Worm (Caenorhabditis elegans) whole organism, L4/young adult: ENCODE data around the gene srz-56.

Source experiments
- dao-5 ChIP-seq: sonication (generic microtip); optimal IDR thresholded peaks from 2 replicates; lab custom pipeline; 2016; ENCODE audit warnings: missing genotype, missing genetic modification characterization, moderate library complexity, missing compliant biosample characterization
- him-1 ChIP-seq: sonication (generic microtip); optimal IDR thresholded peaks from 2 replicates; lab custom pipeline; 2016; ENCODE audit warnings: missing genotype, missing genetic modification reagents, missing genetic modification characterization, missing compliant biosample characterization

- TF ChIP-seq him-1 (tag; lab: Kevin White, UChicago) (no peak), dao-5 (tag; lab: Kevin White, UChicago) (no peak)
These were observed 40.0 kb downstream of the srz-56 start, which contains the start of gene Y54F10BM.22 for ce11 chrIII:2280569-2280968.
